Worm (Caenorhabditis elegans) whole organism, L4/young adult: ENCODE measurements around the gene K08H10.6.

Experiments
- W03F9.2 ChIP-seq: fragments of 150-350 bp; optimal IDR thresholded peaks from 2 replicates; lab custom pipeline; 2014; ENCODE audit warnings: missing biosample characterization, missing genetic modification characterization
- dao-5 ChIP-seq: sonication (generic microtip); optimal IDR thresholded peaks from 2 replicates; lab custom pipeline; 2016; ENCODE audit warnings: missing genotype, missing genetic modification characterization, moderate library complexity, missing compliant biosample characterization
- him-1 ChIP-seq: sonication (generic microtip); optimal IDR thresholded peaks from 2 replicates; lab custom pipeline; 2016; ENCODE audit warnings: missing genotype, missing genetic modification reagents, missing genetic modification characterization, missing compliant biosample characterization

ce11 chrV:10035586-10035985, 39.9 kb upstream of the K08H10.6 start:
- TF ChIP-seq W03F9.2 (tag; lab: Kevin White, UChicago) (no peak), him-1 (tag; lab: Kevin White, UChicago) (no peak), dao-5 (tag; lab: Kevin White, UChicago) (no peak)
